Worm (Caenorhabditis elegans) whole organism, young adult: ENCODE data around the gene ZK1248.4.

Source experiments
- F23B12.7 ChIP-seq: sonication (generic microtip); optimal IDR thresholded peaks from 2 replicates; lab custom pipeline; 2017; ENCODE audit warnings: missing genetic modification characterization, mild to moderate bottlenecking, missing compliant biosample characterization, antibody characterized with exemption, moderate library complexity; ENCODE audit not compliant: insufficient read depth
- cebp-1 ChIP-seq, 2 experiments: fragments of 200-800 bp in 1 of 2; sonication (Bioruptor generic) in 1 of 2; sonication (generic microtip) in 1 of 2; IDR thresholded peaks in 1 of 2; optimal IDR thresholded peaks in 1 of 2; 2 replicates each; pipeline versions ENCODE4 v1.3.6 to Lab custom; 2017 to 2022; ENCODE audit warnings: missing compliant biosample characterization in 2 of 2, missing genetic modification characterization in 2 of 2, mild to moderate bottlenecking in 1 of 2, missing genetic modification reagents in 1 of 2, moderate library complexity in 1 of 2
- dpl-1 ChIP-seq: fragments of 150-350 bp; optimal IDR thresholded peaks from 2 replicates; lab custom pipeline; 2014; ENCODE audit warnings: missing biosample characterization, missing genetic modification reagents, missing genetic modification characterization
- efl-1 ChIP-seq: fragments of 150-350 bp; optimal IDR thresholded peaks from 2 replicates; lab custom pipeline; 2014; ENCODE audit warnings: missing biosample characterization, missing genetic modification reagents, missing genetic modification characterization
- lag-1 ChIP-seq: fragments of 200-800 bp; sonication (Bioruptor generic); IDR thresholded peaks from 2 replicates; pipeline ENCODE4 v1.3.6; 2022; ENCODE audit warnings: missing genetic modification reagents, missing genetic modification characterization, missing compliant biosample characterization
- lin-40 ChIP-seq: sonication (generic microtip); optimal IDR thresholded peaks from 2 replicates; lab custom pipeline; 2016; ENCODE audit warnings: missing genetic modification characterization, mild to moderate bottlenecking, missing compliant biosample characterization, missing genotype, missing genetic modification reagents
- mes-4 ChIP-seq: sonication (generic microtip); optimal IDR thresholded peaks from 2 replicates; lab custom pipeline; 2016; ENCODE audit warnings: missing genotype, missing genetic modification characterization, missing compliant biosample characterization
- nfya-1 ChIP-seq: sonication (generic microtip); optimal IDR thresholded peaks from 2 replicates; lab custom pipeline; 2017; ENCODE audit warnings: antibody characterized with exemption, missing compliant biosample characterization, missing genetic modification characterization, borderline replicate concordance; ENCODE audit not compliant: insufficient read depth
- ztf-22 ChIP-seq: fragments of 200-800 bp; sonication (Bioruptor generic); optimal IDR thresholded peaks from 2 replicates; lab custom pipeline; 2018; ENCODE audit warnings: mild to moderate bottlenecking, missing genetic modification characterization, moderate library complexity, missing compliant biosample characterization

ce11 chrII:5853261-5853660 lies 34.9 kb downstream of the ZK1248.4 start:
- TF ChIP-seq F23B12.7 (tag; lab: Kevin White, UChicago) (no peak), nfya-1 (tag; lab: Kevin White, UChicago) (no peak), ztf-22 (GFP tag; lab: Kevin White, UChicago) (no peak), dpl-1 (GFP tag; lab: Kevin White, UChicago) (no peak), efl-1 (no peak), lag-1 (no peak), mes-4 (tag; lab: Kevin White, UChicago) (no peak), lin-40 (tag; lab: Kevin White, UChicago) (no peak), cebp-1 (GFP tag; IDR thresholded peaks at IDR 0.05; lab: Robert Waterston, UW) (no peak), cebp-1 (tag; optimal IDR thresholded peaks at IDR 0.05; lab: Kevin White, UChicago) (no peak)
